Worm (Caenorhabditis elegans) whole organism, late embryonic: Measurements from ENCODE around the gene F07A11.1.

Experiments
- ama-1 ChIP-seq: fragments of 150-350 bp; optimal IDR thresholded peaks from 2 replicates; lab custom pipeline; 2014
- ceh-18 ChIP-seq: sonication (generic microtip); optimal IDR thresholded peaks from 2 replicates; lab custom pipeline; 2016; ENCODE audit warnings: missing genetic modification characterization, missing compliant biosample characterization
- ceh-30 ChIP-seq: fragments of 150-350 bp; optimal IDR thresholded peaks from 2 replicates; lab custom pipeline; 2014; ENCODE audit warnings: missing biosample characterization, missing genetic modification characterization
- ceh-48 ChIP-seq: sonication (generic microtip); optimal IDR thresholded peaks from 2 replicates; lab custom pipeline; 2016; ENCODE audit warnings: missing genetic modification characterization, inconsistent platforms, missing compliant biosample characterization
- elt-2 ChIP-seq: sonication (generic microtip); optimal IDR thresholded peaks from 2 replicates; lab custom pipeline; 2016; ENCODE audit warnings: missing genetic modification reagents, missing genetic modification characterization, missing compliant biosample characterization
- nfya-1 ChIP-seq: sonication (generic microtip); optimal IDR thresholded peaks from 2 replicates; lab custom pipeline; 2017; ENCODE audit warnings: missing genetic modification characterization, mild to moderate bottlenecking, missing compliant biosample characterization, antibody characterized with exemption, moderate library complexity
- nhr-232 ChIP-seq: sonication (generic microtip); optimal IDR thresholded peaks from 2 replicates; lab custom pipeline; 2016; ENCODE audit warnings: missing genetic modification characterization, missing compliant biosample characterization
- pat-9 ChIP-seq: fragments of 200-800 bp; sonication (Bioruptor generic); optimal IDR thresholded peaks from 2 replicates; lab custom pipeline; 2018; ENCODE audit warnings: mild to moderate bottlenecking, missing genetic modification characterization, moderate library complexity, missing compliant biosample characterization
- pqm-1 ChIP-seq: sonication (generic microtip); optimal IDR thresholded peaks from 2 replicates; lab custom pipeline; 2016; ENCODE audit warnings: missing genetic modification characterization, missing compliant biosample characterization
- pros-1 ChIP-seq: fragments of 150-350 bp; optimal IDR thresholded peaks from 2 replicates; lab custom pipeline; 2014; ENCODE audit warnings: missing biosample characterization, missing genetic modification reagents, missing genetic modification characterization
- sox-2 ChIP-seq: fragments of 200-800 bp; sonication (Bioruptor generic); IDR thresholded peaks from 2 replicates; pipeline ENCODE4 v1.3.6; 2022; ENCODE audit warnings: missing genetic modification reagents, missing genetic modification characterization, missing compliant biosample characterization
- sox-4 ChIP-seq: sonication (generic microtip); optimal IDR thresholded peaks from 2 replicates; lab custom pipeline; 2017; ENCODE audit warnings: mild to moderate bottlenecking, missing genetic modification characterization, inconsistent platforms, missing compliant biosample characterization
- unc-42 ChIP-seq: sonication (generic microtip); optimal IDR thresholded peaks from 2 replicates; lab custom pipeline; 2016; ENCODE audit warnings: missing genotype, missing genetic modification characterization, missing compliant biosample characterization

The F07A11.1 gene

DNA sequence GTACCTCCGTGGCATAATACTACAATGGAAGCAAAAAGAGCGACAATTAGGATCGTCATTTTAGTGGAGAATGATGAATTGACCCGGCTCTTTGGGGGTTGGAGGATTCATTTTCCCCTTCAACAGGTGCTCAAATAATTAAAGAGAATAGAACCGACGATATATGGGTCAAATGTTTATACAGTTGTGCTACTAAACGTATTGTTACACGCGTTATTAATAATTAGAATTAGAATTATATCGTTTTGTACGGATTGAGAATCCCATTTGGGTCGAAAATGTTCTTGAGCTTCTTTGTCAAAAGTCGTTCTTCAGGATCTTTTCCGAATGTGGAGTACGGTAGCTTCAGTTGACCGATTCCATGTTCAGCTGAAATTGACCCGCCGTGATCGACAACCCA, 53.2 kb downstream of the F07A11.1 start, which contains the start of gene Y62F5A.9:
Y62F5A.9 (minus strand) TSS at position 101 of the 400 bp plus-strand sequence.
- TF ChIP-seq sox-2 (no peak), pqm-1 (tag; lab: Kevin White, UChicago) (no peak), pros-1 (no peak), nfya-1 (no peak), ama-1 (lab: Kevin White, UChicago) (no peak), unc-42 (tag; lab: Kevin White, UChicago) (no peak), ceh-18 (tag; lab: Kevin White, UChicago) (no peak), elt-2 (tag; lab: Kevin White, UChicago) (no peak), ceh-48 (tag; lab: Kevin White, UChicago) (no peak), pat-9 (tag; lab: Kevin White, UChicago) (no peak), ceh-30 (tag; lab: Kevin White, UChicago) (no peak), sox-4 (tag; lab: Kevin White, UChicago) (no peak), nhr-232 (tag; lab: Kevin White, UChicago) (no peak)
- TF ChIP-seq, all 69 proteins: peak for 0
